Fruit fly (Drosophila melanogaster): ENCODE measurements around the gene CG5068.

The CG5068 gene

DNA sequence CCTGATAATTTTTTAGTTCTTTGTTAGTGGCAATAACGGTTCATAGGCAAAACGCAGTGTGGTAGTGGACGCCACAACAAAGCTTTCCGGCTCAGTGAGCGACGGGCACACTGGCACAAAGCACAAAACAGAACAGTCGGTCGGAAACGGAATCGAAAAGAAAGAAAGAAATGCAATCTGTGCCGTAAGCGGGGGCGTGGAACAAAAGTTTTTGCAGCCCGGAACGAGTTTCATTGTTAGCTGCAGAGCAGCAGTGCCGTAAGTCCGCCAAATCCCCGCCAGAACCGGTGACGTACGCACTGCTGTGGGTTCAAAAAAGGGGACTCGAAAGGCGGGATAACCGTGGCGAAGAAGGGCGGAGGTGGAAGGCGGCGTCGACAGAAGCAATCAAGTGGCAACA lies 18.1 kb upstream of the CG5068 start, which contains the start of gene CG5026:
Gene CG5026, plus strand, starts transcription at position 92 of the 400 bp plus-strand sequence.
- no peak for TF ChIP-seq noc (tag; optimal IDR thresholded peaks at IDR 0.05)

DNA sequence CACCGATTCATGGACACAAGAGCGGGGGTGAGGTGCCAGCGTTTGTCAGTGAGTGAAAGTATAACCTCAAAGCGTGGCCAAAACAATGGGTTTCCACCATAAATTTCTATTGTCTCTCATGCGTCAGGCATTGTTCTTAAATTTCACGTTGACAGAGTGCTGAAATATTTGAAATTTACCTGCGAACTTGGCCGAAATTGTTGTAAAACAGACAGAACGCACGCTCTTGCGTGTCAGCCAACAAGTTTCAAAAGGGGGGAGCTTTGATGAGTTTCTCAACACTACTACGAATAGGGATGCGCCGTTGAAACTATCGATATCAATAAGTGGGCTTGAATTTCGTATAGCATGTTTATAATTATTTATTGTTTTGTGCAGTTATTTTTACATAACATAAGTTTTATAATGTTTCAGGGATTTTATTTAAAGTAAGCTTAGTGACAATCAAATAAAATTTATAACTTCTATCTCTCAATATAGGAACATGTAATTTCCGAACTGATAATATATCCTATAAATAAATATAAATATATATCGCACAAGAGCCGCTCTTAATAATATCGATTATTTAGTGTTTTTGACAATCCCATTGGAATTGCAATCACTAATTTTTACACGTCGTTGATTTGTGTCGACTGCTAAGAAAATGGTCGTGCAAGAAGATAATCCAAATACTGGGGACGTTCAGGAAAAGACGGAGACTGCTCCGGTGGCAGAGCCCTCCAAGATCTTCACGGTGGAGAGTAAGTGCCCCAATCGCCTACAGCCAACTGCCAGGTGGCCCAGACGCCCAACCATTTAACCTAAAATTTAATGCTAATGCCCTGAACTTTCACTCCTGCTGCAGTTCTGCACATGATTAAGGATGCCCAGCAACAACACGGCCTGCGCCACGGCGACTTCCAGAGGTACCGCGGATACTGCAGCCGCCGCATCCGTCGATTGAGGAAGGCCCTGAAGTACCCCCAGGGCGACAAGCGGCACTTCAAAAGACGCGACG lies 11.7 kb upstream of the CG5068 start, which contains the start of the genes pix and Srp68:
Gene pix, minus strand, starts transcription at position 288 of the 1,000 bp plus-strand sequence.
Gene Srp68, plus strand, starts transcription at position 569 of the 1,000 bp plus-strand sequence.
- peak; percentile 76 for TF ChIP-seq noc (tag; optimal IDR thresholded peaks at IDR 0.05)

dm6 chr3L:8978678-8979413 lies 7.7 kb upstream of the CG5068 start:
- TF ChIP-seq noc (tag; optimal IDR thresholded peaks at IDR 0.05) = no peak

dm6 chr3L:8979780-8980179 lies 6.7 kb upstream of the CG5068 start, which contains the start of gene CG5644:
Gene CG5644 (minus strand): TSS chr3L:8979880.
- no peak for TF ChIP-seq noc (tag; optimal IDR thresholded peaks at IDR 0.05)

DNA sequence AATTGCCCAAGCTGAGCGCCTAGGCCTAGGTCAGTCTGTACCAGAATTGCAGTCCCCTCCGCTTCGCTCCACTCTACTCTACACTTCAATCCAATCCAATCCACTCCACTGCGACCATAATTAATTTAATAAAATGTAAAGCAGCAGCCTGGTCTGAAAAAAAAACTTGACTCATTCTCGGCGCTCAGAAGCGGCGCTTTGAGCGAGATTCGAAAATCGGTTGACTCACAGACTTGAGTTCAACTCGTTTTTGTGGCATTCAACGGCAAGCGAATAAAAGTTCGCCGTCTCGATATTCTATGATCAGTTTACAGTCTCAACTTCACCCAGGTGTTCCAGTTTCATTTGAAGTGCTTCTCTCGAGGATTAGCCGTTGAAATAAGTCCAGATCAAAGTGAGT lies 5.0 kb upstream of the CG5068 start, which contains the start of gene CG13314:
Gene CG13314, plus strand, starts transcription at position 301 of the 400 bp plus-strand sequence.
- TF ChIP-seq noc (tag; optimal IDR thresholded peaks at IDR 0.05) = no peak

DNA sequence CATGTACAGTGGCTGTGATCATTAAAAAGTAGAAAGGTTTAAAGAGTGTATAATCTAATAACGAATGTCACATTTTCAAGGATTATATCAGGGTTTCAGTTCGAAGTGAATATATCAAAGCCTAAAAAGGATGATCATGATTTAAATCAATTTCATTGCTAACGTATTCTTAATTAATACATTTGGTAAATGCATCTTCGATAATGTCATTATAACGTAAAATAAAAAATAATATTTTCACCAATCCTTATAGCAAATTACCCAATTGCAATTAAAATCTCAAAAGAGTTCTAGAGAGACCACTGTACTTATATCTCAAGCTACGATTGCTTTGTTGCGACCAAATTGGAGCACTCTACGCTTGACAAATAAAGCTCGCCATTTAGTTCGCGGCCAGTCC lies 4.5 kb upstream of the CG5068 start:
- TF ChIP-seq noc (tag; optimal IDR thresholded peaks at IDR 0.05) = no peak

- no peak for TF ChIP-seq noc (tag; optimal IDR thresholded peaks at IDR 0.05)
These were observed 1.2 kb upstream of the CG5068 start for dm6 chr3L:8985132-8985847.

- TF ChIP-seq noc (tag; optimal IDR thresholded peaks at IDR 0.05) = peak; percentile 79
These were observed 626 bp upstream of the CG5068 start, which contains the start of gene Galk for dm6 chr3L:8985848-8986320. Gene Galk (minus strand): TSS chr3L:8986091.

- TF ChIP-seq noc (tag; optimal IDR thresholded peaks at IDR 0.05) = no peak
These were observed 3.6 kb downstream of the CG5068 start, which contains the start of gene CG5280 for dm6 chr3L:8990128-8990527. Gene CG5280 (minus strand): TSS chr3L:8990228.

- TF ChIP-seq noc (tag; optimal IDR thresholded peaks at IDR 0.05) = peak; percentile 83
These were observed 9.8 kb downstream of the CG5068 start for dm6 chr3L:8996173-8996767.

dm6 chr3L:8996899-8997685 lies 10.6 kb downstream of the CG5068 start:
- no peak for TF ChIP-seq noc (tag; optimal IDR thresholded peaks at IDR 0.05)

DNA sequence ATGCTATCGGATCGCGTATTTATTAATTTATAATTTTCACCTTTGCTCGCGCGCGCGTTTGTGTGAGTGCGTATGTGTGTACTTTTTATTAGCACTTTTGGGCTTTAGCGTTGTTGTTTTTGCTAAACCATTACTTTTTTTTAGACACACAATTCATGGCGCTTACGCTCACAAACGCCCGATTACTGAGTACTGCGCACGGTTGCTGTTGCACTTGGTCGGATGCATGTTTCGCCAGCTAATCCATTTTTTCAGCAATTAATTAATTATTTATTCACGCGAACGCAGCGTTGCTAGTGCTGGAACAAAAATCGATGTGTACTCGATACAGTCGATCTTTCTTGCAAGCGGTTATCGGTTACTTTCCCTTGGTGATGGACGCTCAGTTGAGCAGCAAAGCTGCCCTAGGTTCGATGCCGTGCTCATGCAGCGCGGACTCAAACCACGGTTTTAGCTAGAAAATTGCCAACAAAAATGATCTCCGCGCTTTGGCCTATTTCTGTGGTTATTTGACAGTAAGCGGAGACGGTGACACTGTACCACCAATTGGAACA lies 11.3 kb downstream of the CG5068 start, which contains the start of the genes smg and CG5087:
Gene smg, minus strand, starts transcription at position 304 of the 554 bp plus-strand sequence.
Gene CG5087, plus strand, starts transcription at position 499 of the 554 bp plus-strand sequence.
- peak; percentile 31 for TF ChIP-seq noc (tag; optimal IDR thresholded peaks at IDR 0.05)

DNA sequence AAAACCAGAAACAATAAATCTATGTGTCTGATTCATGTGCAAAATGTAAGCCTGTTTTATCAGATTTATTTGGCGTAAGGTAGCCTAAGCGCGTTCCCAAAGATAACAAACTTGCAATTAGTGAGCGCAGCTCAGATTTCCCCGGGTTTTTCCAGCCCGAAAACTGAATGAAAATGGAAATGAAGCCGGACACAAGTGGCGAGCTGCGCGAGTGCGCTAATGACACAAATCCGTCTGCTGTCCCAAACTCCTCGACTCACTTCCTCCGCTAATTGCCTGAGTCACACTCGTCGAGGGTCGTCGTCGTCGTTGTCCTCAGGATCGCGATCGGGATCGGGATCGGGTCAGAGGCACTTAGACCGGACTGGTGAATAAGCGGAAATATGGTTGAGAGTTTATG lies 16.0 kb downstream of the CG5068 start:
- no peak for TF ChIP-seq noc (tag; optimal IDR thresholded peaks at IDR 0.05)
